Fruit fly (Drosophila melanogaster): ENCODE measurements around the gene Mvl.

Gene Mvl

DNA sequence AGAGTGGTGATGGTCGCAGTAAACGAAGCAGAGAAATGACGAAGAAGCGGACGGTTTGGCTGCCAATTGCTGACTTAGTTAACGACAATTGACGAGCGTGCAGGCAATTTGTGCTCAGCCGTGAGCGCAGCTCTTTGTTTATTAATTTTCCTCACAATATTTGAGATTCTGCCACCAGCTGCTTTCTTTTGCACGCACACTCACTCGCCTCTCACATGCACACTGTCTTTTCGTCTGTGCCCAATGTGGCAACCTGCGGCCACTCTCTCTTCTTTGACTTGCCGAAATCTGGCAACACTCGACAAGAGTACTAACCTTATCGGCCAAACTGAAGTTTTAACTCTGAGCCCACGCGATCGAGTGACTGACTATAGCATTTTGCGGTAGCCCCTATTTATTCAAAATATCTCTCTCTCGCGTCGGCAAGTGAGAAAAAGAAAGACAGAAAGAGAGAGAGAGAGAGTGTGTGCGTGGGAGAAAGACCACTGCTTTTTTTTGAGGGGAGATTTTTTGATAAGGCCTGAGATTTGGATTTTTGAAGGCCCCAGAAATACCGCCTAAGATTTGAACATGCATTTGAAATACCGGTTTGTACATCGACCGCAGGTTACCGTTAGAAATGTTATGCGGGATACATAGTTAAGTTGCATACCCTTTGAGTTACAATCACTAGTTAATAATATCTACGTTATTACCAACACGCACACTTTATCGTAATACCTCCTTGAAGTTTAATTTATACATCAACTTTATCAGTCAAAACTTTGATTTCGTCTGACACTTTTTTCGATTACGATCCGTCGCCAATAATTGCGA, at the start of gene Mvl:
Gene Mvl, minus strand, starts transcription at position 371 of the 816 bp plus-strand sequence.
- TF ChIP-seq CTCF (optimal IDR thresholded peaks at IDR 0.05) (peak; percentile 5 to 35), CG8478 (optimal IDR thresholded peaks at IDR 0.05) (no peak)

DNA sequence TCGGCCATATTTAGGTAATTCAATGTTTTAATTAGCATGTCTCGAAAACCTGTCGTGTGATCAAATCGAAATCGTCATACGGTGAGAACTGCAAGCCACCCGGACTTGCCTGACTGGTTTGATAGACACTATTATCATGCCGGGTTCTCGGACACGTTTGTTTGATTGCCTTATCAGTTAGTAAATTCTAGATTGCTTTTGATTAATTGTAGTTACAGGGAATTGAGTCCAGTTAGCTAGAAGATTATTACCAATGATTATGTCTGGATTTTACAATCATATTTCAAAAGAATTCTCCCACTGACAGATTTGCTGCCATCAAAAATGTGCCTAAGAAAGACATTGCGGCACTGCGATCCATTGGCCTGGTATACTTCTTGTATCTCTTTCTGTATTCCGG, 49.1 kb upstream of the Mvl start:
- no peak for TF ChIP-seq CG8478 (optimal IDR thresholded peaks at IDR 0.05)
- no peak for TF ChIP-seq CTCF (optimal IDR thresholded peaks at IDR 0.05)

DNA sequence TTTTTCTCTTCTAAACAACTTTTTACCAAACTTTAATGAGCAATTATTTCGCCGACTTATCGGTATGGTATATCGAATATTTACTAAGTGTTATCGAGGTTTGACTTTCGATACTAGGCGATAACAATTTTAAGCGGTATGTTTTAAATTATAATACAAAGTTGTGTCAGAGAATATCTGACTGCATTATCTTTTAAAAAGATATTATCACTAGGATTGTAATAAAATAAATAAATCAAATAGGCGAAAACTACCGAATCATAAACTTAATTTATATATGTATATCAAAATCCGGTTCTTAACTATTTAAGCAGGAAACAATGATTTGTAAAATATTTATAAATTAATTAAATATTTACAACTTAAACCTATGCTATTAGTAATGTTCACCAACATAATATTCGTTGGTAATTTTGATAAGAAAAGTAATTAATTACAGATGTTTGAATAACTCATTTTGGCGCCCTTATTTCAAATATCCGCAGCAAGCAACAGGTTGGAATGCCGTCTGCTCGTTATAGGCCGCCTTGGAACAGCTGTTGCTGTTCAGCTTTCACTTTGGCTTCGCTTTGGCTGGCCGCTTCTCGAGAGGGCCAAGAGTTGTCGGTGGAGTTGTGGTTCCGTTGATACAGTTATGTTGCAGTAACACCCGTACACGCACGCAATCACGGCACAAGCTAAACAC, 47.4 kb upstream of the Mvl start, which contains the start of the genes Sec15 and rtet:
Gene Sec15, minus strand, starts transcription at position 66 of the 685 bp plus-strand sequence.
Gene rtet, plus strand, starts transcription at position 540 of the 685 bp plus-strand sequence.
- TF ChIP-seq CG8478 (optimal IDR thresholded peaks at IDR 0.05) (no peak), CTCF (optimal IDR thresholded peaks at IDR 0.05) (no peak)

DNA sequence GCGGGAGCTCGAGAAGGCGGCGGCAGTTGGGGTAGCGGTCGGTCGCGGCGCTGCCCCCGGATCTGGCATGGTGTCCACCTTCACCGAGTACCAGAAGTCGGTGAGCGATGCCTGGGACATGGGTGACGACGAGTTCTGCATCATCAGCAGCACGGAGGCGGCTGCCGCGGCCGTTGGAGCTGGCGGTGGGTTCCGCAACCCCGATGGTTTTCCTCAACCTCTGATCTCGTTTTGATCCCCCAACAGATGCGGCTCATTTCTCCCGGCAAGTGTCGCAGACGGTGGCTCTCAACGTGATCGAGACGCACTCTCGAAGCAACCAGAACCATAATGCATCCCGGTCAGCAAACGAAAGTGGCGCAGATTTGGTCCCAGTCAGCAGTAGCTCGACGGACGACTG, 41.9 kb upstream of the Mvl start:
- no peak for TF ChIP-seq CG8478 (optimal IDR thresholded peaks at IDR 0.05)
- no peak for TF ChIP-seq CTCF (optimal IDR thresholded peaks at IDR 0.05)

DNA sequence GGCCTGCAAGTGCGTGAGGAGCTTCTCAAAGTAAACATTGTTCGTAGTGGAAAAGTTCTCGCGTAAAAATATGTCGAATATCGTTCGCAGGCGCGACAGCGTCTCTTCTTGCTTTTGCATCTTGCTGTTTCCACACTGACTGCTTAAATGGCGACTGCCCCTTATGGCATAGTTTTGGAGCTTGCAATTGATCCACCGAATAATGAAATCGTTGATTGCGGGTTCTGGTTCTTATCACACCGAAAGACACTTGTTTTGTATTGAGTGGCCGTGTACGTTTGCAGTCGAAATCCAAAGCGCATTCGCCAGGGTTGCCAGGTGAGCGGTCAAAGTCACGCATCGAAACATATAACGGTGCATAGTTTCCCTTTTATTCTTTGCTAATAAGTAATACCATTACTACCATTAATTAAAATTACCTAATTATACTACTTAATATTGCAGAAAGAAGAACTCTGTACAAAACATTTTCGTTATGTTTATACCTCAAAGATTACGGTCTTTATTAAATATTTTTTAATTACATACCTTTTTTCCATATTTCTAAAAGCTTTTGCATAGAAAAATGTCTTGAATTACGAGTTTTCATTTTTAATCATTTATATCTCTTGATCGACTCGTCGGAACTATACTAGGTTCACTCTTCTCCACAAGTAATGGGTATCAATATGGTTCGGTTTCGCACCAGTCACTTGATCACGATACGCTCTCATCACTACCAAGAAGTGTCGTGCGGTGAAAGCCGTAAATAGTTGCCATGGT, 41.0 kb upstream of the Mvl start, which contains the start of the genes CG7044 and Tbc1d22:
Gene CG7044, minus strand, starts transcription at position 266 of the 762 bp plus-strand sequence.
Gene Tbc1d22, plus strand, starts transcription at position 747 of the 762 bp plus-strand sequence.
- no peak for TF ChIP-seq CTCF (optimal IDR thresholded peaks at IDR 0.05)
- TF ChIP-seq CG8478 (optimal IDR thresholded peaks at IDR 0.05), result no peak

DNA sequence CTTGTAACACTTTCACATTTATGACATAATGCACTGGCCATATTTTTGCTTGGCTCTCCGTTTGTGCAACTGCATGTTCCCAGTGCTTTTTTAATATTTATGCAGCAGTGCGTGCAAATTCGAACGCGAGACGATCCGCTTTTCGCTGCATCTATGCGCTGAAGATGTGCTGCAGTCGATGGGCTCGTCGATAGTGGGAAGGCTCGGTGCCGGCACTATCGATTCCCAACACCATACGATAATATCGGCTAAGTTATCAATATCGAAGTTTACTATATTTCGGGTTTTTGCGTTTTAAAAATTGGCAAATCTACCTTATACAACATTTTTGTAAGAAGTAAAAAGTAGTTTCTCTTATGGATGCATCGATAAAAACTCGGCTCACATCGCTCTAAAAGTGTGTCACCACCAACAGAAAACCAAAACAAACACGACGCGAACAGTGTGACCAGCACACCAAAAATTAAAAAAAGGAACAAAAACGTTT, 37.1 kb upstream of the Mvl start, which contains the start of gene RhoGAP93B:
Gene RhoGAP93B, minus strand, starts transcription at position 197 of the 487 bp plus-strand sequence.
- no peak for TF ChIP-seq CG8478 (optimal IDR thresholded peaks at IDR 0.05)
- TF ChIP-seq CTCF (optimal IDR thresholded peaks at IDR 0.05), result peak; percentile 4 to 10

DNA sequence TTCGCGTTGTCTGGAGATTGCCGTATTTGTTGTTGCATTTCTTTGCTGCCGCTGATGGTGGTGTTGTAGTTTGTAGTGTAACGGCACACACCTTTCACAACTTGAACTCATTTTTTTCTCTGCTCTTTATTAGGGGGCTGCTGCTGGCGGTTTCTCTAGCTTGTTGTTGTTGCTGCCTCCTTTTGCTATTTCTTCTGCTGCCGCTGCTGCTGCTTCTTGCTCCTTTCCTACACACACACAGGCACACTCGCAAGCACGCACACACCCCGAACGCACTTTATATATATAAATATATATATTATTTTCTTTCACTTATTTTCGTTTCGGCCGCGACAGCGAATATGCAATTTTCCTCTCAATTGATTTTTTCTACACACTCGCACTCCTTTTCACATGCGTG, 36.6 kb upstream of the Mvl start:
- TF ChIP-seq CTCF (optimal IDR thresholded peaks at IDR 0.05), result no peak
- no peak for TF ChIP-seq CG8478 (optimal IDR thresholded peaks at IDR 0.05)

DNA sequence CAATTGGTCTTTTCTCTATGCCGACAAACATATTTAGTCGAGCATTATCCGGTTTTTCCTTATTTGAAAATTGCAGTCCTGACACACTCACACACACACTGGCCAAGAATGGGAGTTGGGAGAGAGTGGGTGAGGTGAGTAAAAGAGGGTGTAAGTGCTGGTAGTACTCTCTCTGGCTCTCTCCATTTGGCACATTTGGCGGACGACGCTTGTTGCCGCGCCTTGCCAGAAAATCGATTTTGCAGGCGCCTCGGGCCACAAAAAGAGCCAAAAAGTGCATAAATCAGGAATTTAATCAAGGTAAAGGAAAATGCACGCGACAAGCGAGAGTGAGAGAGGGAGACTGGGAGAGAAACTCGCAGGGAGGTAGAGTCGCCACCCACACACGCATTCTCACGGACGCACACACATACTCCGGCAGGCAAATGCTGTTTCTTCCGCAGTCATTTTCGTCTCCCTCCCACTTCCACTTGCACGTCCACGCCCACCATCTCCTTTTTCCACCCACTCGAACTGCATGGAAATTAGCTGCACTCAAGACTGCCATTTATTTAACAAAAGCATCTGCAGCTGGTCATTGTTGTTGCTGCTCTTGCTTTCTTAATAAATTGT, 36.0 kb upstream of the Mvl start:
- TF ChIP-seq CTCF (optimal IDR thresholded peaks at IDR 0.05), result no peak
- no peak for TF ChIP-seq CG8478 (optimal IDR thresholded peaks at IDR 0.05)

DNA sequence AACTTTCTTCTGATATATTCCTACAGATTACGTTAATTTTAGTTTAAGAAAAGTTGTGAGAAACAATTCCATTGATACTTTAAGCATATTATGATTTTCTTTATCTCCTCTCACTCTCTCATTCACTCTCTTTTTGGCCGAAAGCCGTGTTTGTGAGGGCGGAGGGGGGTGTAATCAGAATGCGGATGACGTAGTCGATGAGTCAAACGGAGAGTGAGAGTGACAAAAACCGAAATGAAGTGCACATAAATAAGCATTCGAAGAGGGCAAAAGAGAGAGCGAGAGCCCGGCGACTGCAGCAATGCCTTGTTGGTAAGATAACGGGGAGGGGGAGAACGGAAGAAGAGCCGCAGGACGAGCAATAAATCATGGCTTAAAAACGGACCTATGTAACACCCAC, 33.7 kb upstream of the Mvl start:
- TF ChIP-seq CTCF (optimal IDR thresholded peaks at IDR 0.05) (no peak), CG8478 (optimal IDR thresholded peaks at IDR 0.05) (no peak)

DNA sequence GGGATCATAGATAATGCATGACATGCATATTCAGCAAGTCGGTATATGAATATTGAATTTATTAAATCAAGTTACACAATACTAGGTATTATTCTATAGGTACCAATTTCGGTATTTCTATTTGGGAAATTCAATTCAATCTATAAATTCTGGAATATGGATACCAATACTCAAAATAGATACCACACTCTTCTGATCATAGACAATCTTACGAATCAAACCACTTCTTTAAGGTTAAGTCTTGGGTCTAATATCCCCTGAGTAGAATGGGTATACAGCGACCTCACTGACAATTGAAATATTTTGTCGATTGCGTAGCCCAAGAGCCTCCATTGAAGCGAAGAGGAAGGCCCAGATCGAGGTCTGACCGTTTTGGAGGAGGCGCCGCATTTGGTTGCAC, 32.2 kb upstream of the Mvl start:
- TF ChIP-seq CTCF (optimal IDR thresholded peaks at IDR 0.05) (no peak), CG8478 (optimal IDR thresholded peaks at IDR 0.05) (no peak)

DNA sequence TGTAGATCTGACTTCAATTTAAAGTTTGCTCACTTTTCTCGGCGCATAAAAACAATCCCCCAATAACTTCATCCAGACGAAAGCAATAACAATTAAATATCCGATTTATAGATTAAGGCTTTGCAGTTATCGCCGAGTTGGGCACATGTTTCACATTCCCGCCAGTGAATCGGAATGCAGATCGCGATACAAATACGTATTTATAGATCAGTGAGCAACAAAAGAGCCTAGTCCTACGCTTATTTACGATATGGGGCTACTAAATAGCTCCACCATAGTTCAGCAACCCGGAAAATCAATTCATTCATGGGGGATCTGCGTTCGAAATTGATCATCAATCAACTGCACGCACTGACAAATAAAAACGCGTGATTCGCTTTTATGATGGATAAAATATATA, 31.4 kb upstream of the Mvl start:
- no peak for TF ChIP-seq CG8478 (optimal IDR thresholded peaks at IDR 0.05)
- no peak for TF ChIP-seq CTCF (optimal IDR thresholded peaks at IDR 0.05)

DNA sequence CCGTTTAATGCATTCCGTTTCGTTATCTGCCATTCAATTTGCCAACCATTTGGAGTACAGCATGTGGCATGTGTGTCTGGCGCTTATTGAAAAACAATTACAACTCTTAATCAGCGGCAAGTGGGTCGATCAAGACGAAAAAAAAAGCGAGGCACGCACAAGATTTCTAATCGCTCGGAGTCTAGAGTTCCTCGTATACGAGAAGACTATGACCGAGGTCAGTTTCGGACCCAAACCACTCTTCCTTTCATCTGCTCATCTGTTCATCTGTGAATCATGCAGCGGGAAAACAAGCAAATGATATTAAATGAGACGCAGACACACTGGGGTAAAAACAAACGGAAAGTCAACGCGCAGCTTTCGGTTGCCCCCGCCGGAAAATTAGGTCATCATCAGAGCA, 30.9 kb upstream of the Mvl start:
- TF ChIP-seq CTCF (optimal IDR thresholded peaks at IDR 0.05), result no peak
- no peak for TF ChIP-seq CG8478 (optimal IDR thresholded peaks at IDR 0.05)

DNA sequence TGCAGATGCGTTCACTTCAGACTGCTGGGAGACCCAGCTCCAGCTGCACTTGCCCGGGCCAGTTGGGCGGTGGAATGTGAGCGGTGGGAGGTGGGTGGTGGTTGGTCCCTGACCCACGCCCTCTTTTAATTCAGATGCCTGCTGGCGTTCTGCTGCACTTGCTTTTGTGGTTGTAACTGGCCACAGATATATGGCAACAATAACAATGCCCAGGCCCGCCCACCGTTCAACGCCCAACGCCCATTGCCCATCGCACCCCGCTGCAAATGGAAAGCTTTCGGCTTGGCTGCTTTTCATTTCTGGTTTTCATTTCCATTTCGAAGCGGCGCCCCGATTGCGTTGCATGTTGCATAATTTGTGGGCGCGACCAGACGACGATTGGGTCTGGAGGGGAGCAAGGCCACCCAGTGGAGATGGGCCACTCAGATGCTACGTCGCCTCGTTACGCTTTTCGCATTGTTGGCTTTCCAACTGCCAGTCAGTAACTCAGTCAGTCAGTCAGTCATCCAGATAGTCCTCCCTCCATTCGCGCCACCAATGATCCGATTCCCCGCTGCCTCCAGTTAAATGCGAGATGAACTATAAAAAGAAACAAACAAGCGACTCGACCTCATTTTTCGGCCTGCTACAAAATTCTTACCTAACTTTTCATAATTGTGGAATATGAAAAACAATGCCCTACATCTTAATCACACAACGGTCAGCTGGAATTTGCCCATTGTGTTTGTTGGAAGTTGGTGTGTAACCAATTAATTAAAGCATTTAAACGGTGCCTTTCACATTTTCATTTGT, 29.8 kb upstream of the Mvl start:
- TF ChIP-seq CTCF (optimal IDR thresholded peaks at IDR 0.05), result no peak
- no peak for TF ChIP-seq CG8478 (optimal IDR thresholded peaks at IDR 0.05)

DNA sequence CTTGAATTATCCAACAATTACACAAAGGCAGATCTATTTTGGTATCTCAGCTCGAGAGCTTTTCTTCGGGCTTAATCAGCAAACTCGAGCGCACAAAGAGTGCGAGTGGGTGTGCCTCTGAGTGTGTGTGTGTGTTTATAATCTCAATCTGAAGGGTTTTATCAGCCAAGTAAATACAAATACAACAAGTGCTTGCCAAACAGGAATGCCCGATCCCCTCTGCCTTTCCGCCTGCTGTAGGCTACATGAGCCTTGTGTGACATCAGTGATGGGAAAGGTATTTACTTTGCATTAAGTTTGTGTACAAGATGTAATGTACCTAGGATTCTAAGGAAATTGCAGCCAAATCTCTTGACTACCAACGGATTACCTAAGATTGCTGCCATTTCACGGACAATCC, 28.8 kb upstream of the Mvl start:
- TF ChIP-seq CTCF (optimal IDR thresholded peaks at IDR 0.05) (no peak), CG8478 (optimal IDR thresholded peaks at IDR 0.05) (no peak)
